Fruit fly (Drosophila melanogaster): Measurements from ENCODE around the gene CG42324.

Gene CG42324

dm6 chr3L:3450410-3450809 is 21.8 kb upstream of the CG42324 start (continued):
- TF ChIP-seq Ets96B (tag; optimal IDR thresholded peaks at IDR 0.05): peak; percentile 7
- TF ChIP-seq dac (GFP tag; optimal IDR thresholded peaks at IDR 0.05): no peak
- no peak for TF ChIP-seq CG9139 (GFP tag; optimal IDR thresholded peaks at IDR 0.05)
- peak; percentile 82 for TF ChIP-seq esn (GFP tag; optimal IDR thresholded peaks at IDR 0.05)
- TF ChIP-seq fkh (GFP tag; optimal IDR thresholded peaks at IDR 0.05): no peak
- peak; percentile 25 for TF ChIP-seq Eip93F (GFP tag; optimal IDR thresholded peaks at IDR 0.05)
- TF ChIP-seq CG10631 (GFP tag; optimal IDR thresholded peaks at IDR 0.05): no peak
- TF ChIP-seq CG6276 (GFP tag; optimal IDR thresholded peaks at IDR 0.05): no peak
- no peak for TF ChIP-seq Lpt (GFP tag; optimal IDR thresholded peaks at IDR 0.05)
- TF ChIP-seq CG6792 (GFP tag; optimal IDR thresholded peaks at IDR 0.05): peak; percentile 61
- TF ChIP-seq Sox14 (GFP tag; optimal IDR thresholded peaks at IDR 0.05): peak; percentile 74
- TF ChIP-seq CG4318 (GFP tag; optimal IDR thresholded peaks at IDR 0.05): no peak
- peak; percentile 63 for TF ChIP-seq OdsH (GFP tag; optimal IDR thresholded peaks at IDR 0.05)
- 0 out of 2 replicates have a peak, but pooled peaks have one; percentile 9 for TF ChIP-seq CG15336 (GFP tag; IDR thresholded peaks at IDR 0.05)
- no peak for TF ChIP-seq Hr38 (GFP tag; optimal IDR thresholded peaks at IDR 0.05)
- peak; percentile 79 for TF ChIP-seq Smox (GFP tag; optimal IDR thresholded peaks at IDR 0.05)
- TF ChIP-seq Sox15 (GFP tag; optimal IDR thresholded peaks at IDR 0.05): peak; percentile 49
- peak; percentile 85 for TF ChIP-seq Met (GFP tag; optimal IDR thresholded peaks at IDR 0.05)

- TF ChIP-seq OdsH (GFP tag; optimal IDR thresholded peaks at IDR 0.05): no peak
- 0 out of 3 replicates have a peak, but pooled peaks have one; percentile 21 for TF ChIP-seq eg (GFP tag; IDR thresholded peaks at IDR 0.05)
These were observed 20.5 kb upstream of the CG42324 start for dm6 chr3L:3451774-3452173.

dm6 chr3L:3452684-3453083 is 19.6 kb upstream of the CG42324 start:
- TF ChIP-seq CG6276 (GFP tag; optimal IDR thresholded peaks at IDR 0.05) (peak; percentile 6), Hr4 (GFP tag; optimal IDR thresholded peaks at IDR 0.05) (peak; percentile 13), Eip75B (GFP tag; optimal IDR thresholded peaks at IDR 0.05) (no peak), CG8119 (GFP tag; IDR thresholded peaks at IDR 0.05) (0 out of 3 replicates have a peak, but pooled peaks have one; percentile 18), ss (GFP tag; optimal IDR thresholded peaks at IDR 0.05) (no peak), Eip78C (GFP tag) (peak; percentile 65), CG32006 (GFP tag; optimal IDR thresholded peaks at IDR 0.05) (peak; percentile 11)

dm6 chr3L:3454430-3454829 is 17.8 kb upstream of the CG42324 start:
- no peak for TF ChIP-seq Hr4 (GFP tag; optimal IDR thresholded peaks at IDR 0.05)
- TF ChIP-seq Met (GFP tag; optimal IDR thresholded peaks at IDR 0.05): no peak
- TF ChIP-seq CG6163 (GFP tag; IDR thresholded peaks at IDR 0.05): no peak
- no peak for TF ChIP-seq CG3919 (GFP tag; optimal IDR thresholded peaks at IDR 0.05)
- no peak for TF ChIP-seq net (GFP tag; optimal IDR thresholded peaks at IDR 0.05)
- TF ChIP-seq Eip93F (GFP tag; optimal IDR thresholded peaks at IDR 0.05): no peak
- no peak for TF ChIP-seq CG8119 (GFP tag; IDR thresholded peaks at IDR 0.05)
- TF ChIP-seq OdsH (GFP tag; optimal IDR thresholded peaks at IDR 0.05): no peak
- no peak for TF ChIP-seq CG6854 (GFP tag; optimal IDR thresholded peaks at IDR 0.05)
- no peak for TF ChIP-seq vri (GFP tag; optimal IDR thresholded peaks at IDR 0.05)
- TF ChIP-seq Gug (GFP tag; IDR thresholded peaks at IDR 0.05): no peak
- no peak for TF ChIP-seq Sox15 (GFP tag; optimal IDR thresholded peaks at IDR 0.05)
- no peak for TF ChIP-seq CG10631 (GFP tag; optimal IDR thresholded peaks at IDR 0.05)
- no peak for TF ChIP-seq dac (GFP tag; optimal IDR thresholded peaks at IDR 0.05)
- no peak for TF ChIP-seq Sox14 (GFP tag; optimal IDR thresholded peaks at IDR 0.05)
- no peak for TF ChIP-seq CG6792 (GFP tag; optimal IDR thresholded peaks at IDR 0.05)
- no peak for TF ChIP-seq Lpt (GFP tag; optimal IDR thresholded peaks at IDR 0.05)
- no peak for TF ChIP-seq esn (GFP tag; optimal IDR thresholded peaks at IDR 0.05)
- TF ChIP-seq Hr39 (GFP tag; optimal IDR thresholded peaks at IDR 0.05): no peak
- no peak for TF ChIP-seq CG6808 (GFP tag; optimal IDR thresholded peaks at IDR 0.05)

dm6 chr3L:3454921-3455554 is 17.2 kb upstream of the CG42324 start:
- TF ChIP-seq Eip78C (GFP tag) (peak; percentile 10), CG7368 (GFP tag; optimal IDR thresholded peaks at IDR 0.05) (no peak)
